Fruit fly (Drosophila melanogaster) S2 (cell line): ENCODE data around the gene Keap1.

Source experiments
- CG8478 ChIP-seq: fragments of >200 bp; optimal IDR thresholded peaks from 2 replicates; lab custom pipeline; 2018
- CTCF ChIP-seq, 2 experiments: fragments of >200 bp; optimal IDR thresholded peaks; 2 replicates each; lab custom pipeline; 2018

The Keap1 gene

dm6 chr3R:17042838-17043569 lies 36.7 kb downstream of the Keap1 start, which contains the start of the genes bdwf and Patr-1:
Gene bdwf (minus strand): TSS chr3R:17043136.
Gene Patr-1 (plus strand): TSS chr3R:17043564.
- no peak for TF ChIP-seq CTCF (optimal IDR thresholded peaks at IDR 0.05; lab: Kevin White, UChicago)
- TF ChIP-seq CG8478 (lab: Kevin White, UChicago) = no peak

dm6 chr3R:17039993-17040807 lies 39.5 kb downstream of the Keap1 start, which contains the start of the genes CG18213 and Trm7-32:
Gene CG18213 (minus strand): TSS chr3R:17040203.
Gene Trm7-32 (plus strand): TSS chr3R:17040682.
- no peak for TF ChIP-seq CG8478 (lab: Kevin White, UChicago)
- TF ChIP-seq CTCF (optimal IDR thresholded peaks at IDR 0.05; lab: Kevin White, UChicago) = peak in 1 of 2 experiments; percentile 17

DNA sequence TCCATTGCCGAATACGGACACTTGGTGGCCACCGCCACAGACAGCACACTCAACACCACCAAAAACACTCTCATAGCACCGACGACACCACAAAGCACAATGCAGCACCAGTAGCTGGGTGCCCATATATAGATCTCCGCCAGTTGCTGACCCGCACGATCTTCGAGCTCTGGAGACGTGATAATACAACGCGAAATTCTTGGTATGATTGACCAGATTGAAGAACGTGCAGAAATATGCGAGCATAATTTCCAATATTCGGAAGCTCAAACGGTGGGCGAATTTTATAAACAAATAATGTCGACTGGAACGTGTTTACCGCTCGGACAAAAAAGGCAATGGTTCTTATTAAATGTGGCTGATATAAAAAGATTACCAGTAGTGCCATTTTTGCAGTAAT lies 43.8 kb downstream of the Keap1 start, which contains the start of gene CG4009:
CG4009 (minus strand) TSS at position 101 of the 400 bp plus-strand sequence.
- TF ChIP-seq CG8478 (lab: Kevin White, UChicago) (no peak), CTCF (optimal IDR thresholded peaks at IDR 0.05; lab: Kevin White, UChicago) (no peak)

- TF ChIP-seq CG8478 (lab: Kevin White, UChicago) (no peak), CTCF (optimal IDR thresholded peaks at IDR 0.05; lab: Kevin White, UChicago) (no peak)
These were observed 48.2 kb downstream of the Keap1 start, which contains the start of gene CG31268 for dm6 chr3R:17031502-17031901. Gene CG31268 (plus strand): TSS chr3R:17031802.

- TF ChIP-seq CTCF (optimal IDR thresholded peaks at IDR 0.05; lab: Kevin White, UChicago) (no peak), CG8478 (lab: Kevin White, UChicago) (no peak)
These were observed 49.9 kb downstream of the Keap1 start for dm6 chr3R:17029796-17030195.

DNA sequence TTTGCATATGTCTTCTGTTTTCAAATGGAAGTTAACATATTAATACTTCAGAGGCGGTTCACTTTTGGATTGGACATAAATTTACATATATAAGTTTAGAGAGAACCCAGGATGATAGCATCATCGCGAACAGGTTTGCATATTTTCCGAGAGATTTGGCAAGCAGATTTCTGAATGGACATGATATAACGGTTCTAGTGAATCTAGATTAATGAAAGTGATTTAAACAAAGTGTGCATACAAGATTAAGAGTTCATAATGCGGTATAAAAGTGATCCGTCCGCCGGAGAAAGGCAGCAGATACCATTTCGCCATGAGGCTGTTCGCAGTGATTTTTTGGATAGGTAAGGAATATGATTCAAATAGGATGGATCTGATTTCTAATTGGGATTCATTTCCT lies 51.4 kb downstream of the Keap1 start, which contains the start of gene CG5225:
CG5225 (plus strand) TSS at position 301 of the 400 bp plus-strand sequence.
- TF ChIP-seq CTCF (optimal IDR thresholded peaks at IDR 0.05; lab: Kevin White, UChicago) = no peak
- no peak for TF ChIP-seq CG8478 (lab: Kevin White, UChicago)
